Worm (Caenorhabditis elegans): ENCODE data around the gene mans-3.

DNA sequence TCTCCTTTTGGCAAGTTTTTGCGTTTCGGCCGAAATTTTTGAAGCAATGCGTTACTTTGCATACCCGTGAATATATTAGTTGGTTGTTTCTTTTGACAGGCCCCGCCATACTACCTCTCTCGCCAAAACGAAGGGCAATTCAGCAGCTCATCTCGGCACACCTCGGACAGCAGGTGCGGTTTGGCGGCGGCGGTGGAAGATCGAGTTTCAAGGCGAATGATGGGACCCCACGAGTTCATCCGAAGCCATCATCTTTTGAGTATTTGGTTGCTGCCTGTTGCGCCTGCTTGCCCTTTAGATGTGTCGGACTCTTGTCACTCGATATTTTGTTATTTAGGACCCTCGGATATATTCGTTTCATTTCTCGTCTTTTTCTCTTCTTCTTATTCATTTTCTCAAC, 43.1 kb downstream of the mans-3 start:
- no peak for TF ChIP-seq ceh-82 (tag; optimal IDR thresholded peaks at IDR 0.05)
- no peak for TF ChIP-seq R02D3.7 (tag; optimal IDR thresholded peaks at IDR 0.05)
